Fruit fly (Drosophila melanogaster): ENCODE results near the gene HP1D3csd.

Gene HP1D3csd

dm6 chrX:19193336-19193735, 3.3 kb downstream of the HP1D3csd start, which contains the start of the genes CG7914 and CG14194 (continued):
- no peak for TF ChIP-seq ken (GFP tag; IDR thresholded peaks at IDR 0.05)
- no peak for TF ChIP-seq CG11560 (tag; IDR thresholded peaks at IDR 0.05)
- TF ChIP-seq Fer1 (GFP tag; optimal IDR thresholded peaks at IDR 0.05): no peak
- TF ChIP-seq ttk (GFP tag; IDR thresholded peaks at IDR 0.05): no peak
- TF ChIP-seq Doc3 (GFP tag; IDR thresholded peaks at IDR 0.05; ENCODE audit: partially characterized antibody): peak; percentile 63; the same call in 2 of the 3 replicates
- peak; percentile 12 for TF ChIP-seq NfI (GFP tag; optimal IDR thresholded peaks at IDR 0.05)
- TF ChIP-seq CG10366 (GFP tag; IDR thresholded peaks at IDR 0.05): no peak
- TF ChIP-seq Xrp1 (GFP tag; IDR thresholded peaks at IDR 0.05): no peak
- TF ChIP-seq CG15479 (GFP tag; optimal IDR thresholded peaks at IDR 0.05): no peak
- TF ChIP-seq Xbp1 (GFP tag; optimal IDR thresholded peaks at IDR 0.05): no peak
- peak; percentile 58 for TF ChIP-seq CG15514 (GFP tag; optimal IDR thresholded peaks at IDR 0.05)
- peak; percentile 3 for TF ChIP-seq nom (GFP tag; optimal IDR thresholded peaks at IDR 0.05)
- peak; percentile 4 for TF ChIP-seq CG12659 (GFP tag; optimal IDR thresholded peaks at IDR 0.05)
- no peak for TF ChIP-seq croc (GFP tag; conservative IDR thresholded peaks at IDR 0.05)
- no peak for TF ChIP-seq Gsc (GFP tag; IDR thresholded peaks at IDR 0.05)
- no peak for TF ChIP-seq CG17829 (tag; optimal IDR thresholded peaks at IDR 0.05)
- no peak for TF ChIP-seq Poxn (GFP tag; IDR thresholded peaks at IDR 0.05)
- TF ChIP-seq CG31388 (GFP tag; optimal IDR thresholded peaks at IDR 0.05): no peak
- TF ChIP-seq gfzf (GFP tag; optimal IDR thresholded peaks at IDR 0.05): peak; percentile 24
- no peak for TF ChIP-seq her (GFP tag; optimal IDR thresholded peaks at IDR 0.05)
- TF ChIP-seq CG4404 (GFP tag; IDR thresholded peaks at IDR 0.05): no peak
- TF ChIP-seq Bteb2 (GFP tag; optimal IDR thresholded peaks at IDR 0.05): no peak
- TF ChIP-seq CG5245 (GFP tag; optimal IDR thresholded peaks at IDR 0.05): no peak
- TF ChIP-seq CG11085 (GFP tag; IDR thresholded peaks at IDR 0.05): no peak
- TF ChIP-seq CG1647 (GFP tag; optimal IDR thresholded peaks at IDR 0.05): no peak
- TF ChIP-seq pros (GFP tag; optimal IDR thresholded peaks at IDR 0.05): no peak
- peak; percentile 86 for TF ChIP-seq CG14860 (GFP tag; IDR thresholded peaks at IDR 0.05; ENCODE audit: partially characterized antibody)
- TF ChIP-seq CG2116 (GFP tag; optimal IDR thresholded peaks at IDR 0.05): peak; percentile 67
- no peak for TF ChIP-seq zen (tag; optimal IDR thresholded peaks at IDR 0.05)
- no peak for TF ChIP-seq Adf1 (GFP tag; IDR thresholded peaks at IDR 0.05)
- TF ChIP-seq ab (GFP tag; optimal IDR thresholded peaks at IDR 0.05): no peak
- no peak for TF ChIP-seq CG13424 (tag; optimal IDR thresholded peaks at IDR 0.05)
- TF ChIP-seq dmrt99B (tag; optimal IDR thresholded peaks at IDR 0.05): no peak
- no peak for TF ChIP-seq CG11456 (GFP tag; IDR thresholded peaks at IDR 0.05)

DNA sequence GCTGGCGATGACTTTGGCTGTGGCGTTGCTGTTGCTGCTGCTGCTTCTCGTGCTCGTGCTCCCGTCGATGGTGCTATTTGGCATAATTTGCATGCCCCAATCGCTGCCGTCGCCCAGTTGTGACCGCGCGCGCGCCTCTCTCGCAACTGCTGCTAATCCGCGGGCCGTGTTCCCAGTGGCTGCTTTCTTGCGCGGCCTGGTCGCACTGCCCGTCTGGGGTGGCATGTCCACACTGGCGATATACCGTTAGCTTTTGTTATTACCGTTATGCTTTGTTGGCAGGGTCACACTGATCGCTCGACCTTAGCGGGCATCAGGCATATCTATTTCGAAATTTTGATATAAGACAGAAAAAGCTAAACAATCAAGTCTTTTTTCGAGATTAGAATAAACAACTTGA, 11.6 kb downstream of the HP1D3csd start, which contains the start of gene CG7990:
Gene CG7990 (minus strand): TSS at position 350 of the 400 bp plus-strand sequence.
- no peak for TF ChIP-seq emc (GFP tag; optimal IDR thresholded peaks at IDR 0.05)
- TF ChIP-seq E2f2 (GFP tag; IDR thresholded peaks at IDR 0.05): peak; percentile 63
- peak; percentile 26 for TF ChIP-seq Lhr (GFP tag; optimal IDR thresholded peaks at IDR 0.05)
- peak; percentile 30 for TF ChIP-seq BEAF-32 (GFP tag; optimal IDR thresholded peaks at IDR 0.05)
- TF ChIP-seq CG8924 (tag; optimal IDR thresholded peaks at IDR 0.05): no peak
- TF ChIP-seq CG15073 (GFP tag; optimal IDR thresholded peaks at IDR 0.05): no peak
- TF ChIP-seq zen2 (GFP tag; IDR thresholded peaks at IDR 0.05; ENCODE audit: partially characterized antibody): peak; percentile 60; the same call in 2 of the 3 replicates
- no peak for TF ChIP-seq CG2889 (GFP tag; IDR thresholded peaks at IDR 0.05)
- no peak for TF ChIP-seq insv (GFP tag; optimal IDR thresholded peaks at IDR 0.05)
- TF ChIP-seq CTCF (GFP tag; optimal IDR thresholded peaks at IDR 0.05): peak; percentile 7
- TF ChIP-seq Vsx1 (GFP tag; optimal IDR thresholded peaks at IDR 0.05): no peak
- no peak for TF ChIP-seq CG31365 (tag; optimal IDR thresholded peaks at IDR 0.05)
- TF ChIP-seq odd (GFP tag; optimal IDR thresholded peaks at IDR 0.05): no peak
- no peak for TF ChIP-seq ind (GFP tag; optimal IDR thresholded peaks at IDR 0.05)
- no peak for TF ChIP-seq dan (GFP tag; IDR thresholded peaks at IDR 0.05)
- TF ChIP-seq bcd (GFP tag; optimal IDR thresholded peaks at IDR 0.05): peak; percentile 16
- TF ChIP-seq Bgb (GFP tag; IDR thresholded peaks at IDR 0.05; ENCODE audit: partially characterized antibody): peak; percentile 62
- 0 out of 3 replicates have a peak, but pooled peaks have one; percentile 34 for TF ChIP-seq vnd (GFP tag; IDR thresholded peaks at IDR 0.05; ENCODE audit: partially characterized antibody)
- no peak for TF ChIP-seq pfk (GFP tag; optimal IDR thresholded peaks at IDR 0.05)
